Worm (Caenorhabditis elegans): ENCODE data around the gene F17C8.9.
A peak's percentile ranks its signal among the peaks of the same experiment; 100 is the strongest.

F17C8.9 gene

ce11 chrIII:4703932-4704454, 30.2 kb upstream of the F17C8.9 start, which contains the start of the genes clp-2 and mrpl-16:
TSS of gene clp-2 (minus strand) at chrIII:4704025.
TSS of gene mrpl-16 (plus strand) at chrIII:4704404.
- no peak for TF ChIP-seq nhr-90 (tag; optimal IDR thresholded peaks at IDR 0.05; ENCODE audit: poor library complexity)
- peak; percentile 5 for TF ChIP-seq nhr-47 (tag; optimal IDR thresholded peaks at IDR 0.05)
- peak; percentile 4 for TF ChIP-seq irx-1 (tag; optimal IDR thresholded peaks at IDR 0.05)
- TF ChIP-seq nhr-77 (tag; optimal IDR thresholded peaks at IDR 0.05), result no peak
- peak; percentile 42 to 58 for TF ChIP-seq efl-1 (optimal IDR thresholded peaks at IDR 0.05)
- peak; percentile 59 to 93 for TF ChIP-seq efl-1 (GFP tag; optimal IDR thresholded peaks at IDR 0.05 in 1 of 2)
- TF ChIP-seq snu-23 (GFP tag; optimal IDR thresholded peaks at IDR 0.05), result peak; percentile 38
- TF ChIP-seq lsy-2 (tag; optimal IDR thresholded peaks at IDR 0.05), result peak; percentile 54 to 74
- TF ChIP-seq fkh-8 (tag; optimal IDR thresholded peaks at IDR 0.05), result no peak
- TF ChIP-seq mep-1 (tag; optimal IDR thresholded peaks at IDR 0.05), result peak; percentile 24
- TF ChIP-seq rnt-1 (tag; optimal IDR thresholded peaks at IDR 0.05), result peak; percentile 34
- TF ChIP-seq sup-37 (GFP tag; optimal IDR thresholded peaks at IDR 0.05), result no peak
- TF ChIP-seq lin-15B (tag; optimal IDR thresholded peaks at IDR 0.05), result no peak
- peak; percentile 24 for TF ChIP-seq swsn-7 (tag; optimal IDR thresholded peaks at IDR 0.05)
- no peak for TF ChIP-seq snpc-4 (tag; optimal IDR thresholded peaks at IDR 0.05)
- no peak for TF ChIP-seq pax-3 (tag; optimal IDR thresholded peaks at IDR 0.05)
- peak; percentile 10 for TF ChIP-seq C16A3.4 (tag; optimal IDR thresholded peaks at IDR 0.05)
- no peak for TF ChIP-seq jun-1 (tag; optimal IDR thresholded peaks at IDR 0.05)
- TF ChIP-seq nhr-85 (tag), result no peak
- TF ChIP-seq nhr-71 (tag; optimal IDR thresholded peaks at IDR 0.05), result peak; percentile 34
- no peak for TF ChIP-seq nhr-28 (tag; optimal IDR thresholded peaks at IDR 0.05)
- no peak for TF ChIP-seq hpl-2 (GFP tag; optimal IDR thresholded peaks at IDR 0.05)
- no peak for TF ChIP-seq fkh-10 (GFP tag; optimal IDR thresholded peaks at IDR 0.05)
- no peak for TF ChIP-seq nhr-12 (tag; optimal IDR thresholded peaks at IDR 0.05)
- no peak for TF ChIP-seq grh-1 (GFP tag; IDR thresholded peaks at IDR 0.05)
- TF ChIP-seq dsc-1 (tag; optimal IDR thresholded peaks at IDR 0.05), result no peak
- TF ChIP-seq zip-4 (GFP tag; optimal IDR thresholded peaks at IDR 0.05), result no peak
- peak; percentile 39 to 62 for TF ChIP-seq lin-35 (GFP tag; optimal IDR thresholded peaks at IDR 0.05)
- TF ChIP-seq ztf-4 (tag; optimal IDR thresholded peaks at IDR 0.05), result no peak
- TF ChIP-seq ceh-82 (tag; optimal IDR thresholded peaks at IDR 0.05), result peak in 1 of 3 experiments; percentile 21
- TF ChIP-seq lir-3 (tag; optimal IDR thresholded peaks at IDR 0.05; ENCODE audit: poor library complexity), result no peak
- peak; percentile 21 to 68 (median 46) for TF ChIP-seq dpl-1 (GFP tag; optimal IDR thresholded peaks at IDR 0.05)
- TF ChIP-seq fkh-4 (tag; optimal IDR thresholded peaks at IDR 0.05; ENCODE audit: borderline replicate concordance), result no peak
- TF ChIP-seq ets-5 (GFP tag; IDR thresholded peaks at IDR 0.05), result no peak
- TF ChIP-seq blmp-1 (tag; optimal IDR thresholded peaks at IDR 0.05), result no peak
- TF ChIP-seq Y116A8C.19 (tag; optimal IDR thresholded peaks at IDR 0.05; ENCODE audit: borderline replicate concordance), result no peak
- TF ChIP-seq ces-1 (GFP tag; optimal IDR thresholded peaks at IDR 0.05), result no peak
- no peak for TF ChIP-seq lin-13 (GFP tag; optimal IDR thresholded peaks at IDR 0.05)
- TF ChIP-seq pag-3 (tag; optimal IDR thresholded peaks at IDR 0.05; ENCODE audit: borderline replicate concordance, insufficient read depth), result no peak
- TF ChIP-seq ztf-11 (tag; optimal IDR thresholded peaks at IDR 0.05), result no peak
- TF ChIP-seq F16B12.6 (tag; optimal IDR thresholded peaks at IDR 0.05), result peak; percentile 1
- TF ChIP-seq nhr-20 (tag; optimal IDR thresholded peaks at IDR 0.05), result no peak
- TF ChIP-seq aly-2 (tag; optimal IDR thresholded peaks at IDR 0.05), result no peak

- TF ChIP-seq rnt-1 (tag; optimal IDR thresholded peaks at IDR 0.05), result no peak
- TF ChIP-seq nhr-11 (tag; optimal IDR thresholded peaks at IDR 0.05), result no peak
- no peak for TF ChIP-seq nhr-85 (tag)
- no peak for TF ChIP-seq pqm-1 (tag; optimal IDR thresholded peaks at IDR 0.05)
- TF ChIP-seq lin-15B (tag; optimal IDR thresholded peaks at IDR 0.05), result no peak
- no peak for TF ChIP-seq ztf-11 (tag; optimal IDR thresholded peaks at IDR 0.05)
- TF ChIP-seq tlp-1 (tag; optimal IDR thresholded peaks at IDR 0.05), result no peak
- no peak for TF ChIP-seq lin-13 (GFP tag; optimal IDR thresholded peaks at IDR 0.05)
- no peak for TF ChIP-seq lin-39 (tag; optimal IDR thresholded peaks at IDR 0.05)
- TF ChIP-seq mab-9 (GFP tag; IDR thresholded peaks at IDR 0.05), result no peak
Observed at ce11 chrIII:4705207-4705606, 28.9 kb upstream of the F17C8.9 start, which contains the start of gene pgap-2. TSS of gene pgap-2 (plus strand) at chrIII:4705507.
